Fruit fly (Drosophila melanogaster) whole organism, wandering third instar larva: ENCODE measurements around the gene Alg10.

Experiments
- CG32264 ChIP-seq: fragments of 200-800 bp; sonication (Bioruptor generic); optimal IDR thresholded peaks from 2 replicates; lab custom pipeline; 2016; ENCODE audit warnings: missing biosample characterization, missing genetic modification characterization
- lola ChIP-seq: fragments of >200 bp; optimal IDR thresholded peaks from 2 replicates; lab custom pipeline; 2017; ENCODE audit warnings: missing biosample characterization, missing genetic modification characterization

- TF ChIP-seq CG32264 (no peak), lola (GFP tag; lab: Kevin White, UChicago) (no peak)
These were observed 18.2 kb downstream of the Alg10 start for dm6 chr3L:11182994-11183393.
